Fruit fly (Drosophila melanogaster): ENCODE data around the gene Esyt2.
A peak's percentile ranks its signal among the peaks of the same experiment; 100 is the strongest.

Esyt2 gene

DNA sequence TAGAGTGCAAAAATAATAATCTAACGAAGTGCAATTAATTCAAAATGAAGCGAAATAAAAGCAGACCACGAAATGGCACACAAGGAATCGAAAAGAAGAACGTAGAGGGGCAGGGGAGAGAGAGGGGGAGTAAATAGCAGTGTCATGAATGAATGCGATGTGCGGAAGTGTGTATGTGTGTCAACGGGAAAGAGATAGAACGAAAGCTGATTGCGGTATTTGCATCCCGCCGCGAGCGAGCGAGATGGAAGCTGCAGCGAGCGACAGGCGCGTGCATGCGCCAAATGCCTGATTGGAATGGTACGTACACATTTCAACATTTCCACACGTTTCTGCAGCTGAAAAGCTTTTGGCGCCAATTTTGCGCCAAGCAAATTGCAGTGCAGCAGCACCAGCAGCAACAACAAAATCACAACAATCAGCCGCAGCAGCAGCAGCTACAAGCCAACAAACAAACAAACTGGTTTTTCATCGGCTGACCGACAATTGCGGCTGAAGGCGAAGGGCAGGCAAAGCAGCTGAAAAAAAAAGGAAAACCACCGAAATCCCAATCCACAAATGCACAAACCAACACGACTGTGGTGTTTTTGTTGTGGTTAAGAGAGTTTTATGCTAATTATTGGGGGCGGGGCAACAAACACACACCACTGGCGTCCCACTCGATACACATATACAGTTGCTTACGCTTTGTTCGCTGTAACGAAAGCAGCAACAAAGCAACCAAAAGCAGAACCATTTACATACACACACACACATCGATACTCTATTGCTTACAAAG is 37.6 kb downstream of the Esyt2 start:
- TF ChIP-seq CG1620 (GFP tag; optimal IDR thresholded peaks at IDR 0.05) (no peak), cnc (optimal IDR thresholded peaks at IDR 0.05) (peak; percentile 74 to 86), CG7101 (tag; optimal IDR thresholded peaks at IDR 0.05) (peak; percentile 8), ovo (GFP tag; optimal IDR thresholded peaks at IDR 0.05) (peak; percentile 67), bab1 (GFP tag; optimal IDR thresholded peaks at IDR 0.05) (no peak), Clk (GFP tag; optimal IDR thresholded peaks at IDR 0.05) (peak; percentile 6), CG12768 (GFP tag; optimal IDR thresholded peaks at IDR 0.05) (peak; percentile 52), cic (GFP tag; optimal IDR thresholded peaks at IDR 0.05) (peak; percentile 100), CG33017 (tag; optimal IDR thresholded peaks at IDR 0.05) (peak; percentile 8), CG11617 (GFP tag; optimal IDR thresholded peaks at IDR 0.05) (no peak), CG14711 (tag; optimal IDR thresholded peaks at IDR 0.05) (no peak), tj (GFP tag; optimal IDR thresholded peaks at IDR 0.05) (peak; percentile 73), pad (GFP tag; optimal IDR thresholded peaks at IDR 0.05) (peak; percentile 77), Mnt (GFP tag; optimal IDR thresholded peaks at IDR 0.05) (peak; percentile 77), Crg-1 (GFP tag; optimal IDR thresholded peaks at IDR 0.05) (peak; percentile 23)

DNA sequence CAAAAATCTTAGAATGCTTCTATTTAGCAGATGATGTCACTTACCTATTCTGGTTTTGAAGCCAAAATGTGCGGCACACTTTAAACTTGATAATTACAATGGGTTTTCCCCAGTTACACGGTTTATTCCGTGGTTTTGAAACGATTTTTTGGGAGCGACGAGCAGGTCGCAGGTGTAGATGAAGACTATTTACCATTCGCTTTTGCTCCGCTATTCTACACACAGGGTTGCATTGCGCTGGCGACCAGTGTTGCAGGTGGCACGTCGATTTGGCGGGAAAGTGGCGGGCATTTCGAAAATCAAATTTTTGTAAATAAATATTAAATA is 38.1 kb downstream of the Esyt2 start, which contains the start of gene REPTOR:
Gene REPTOR, minus strand, starts transcription at position 196 of the 327 bp plus-strand sequence.
- TF ChIP-seq Crg-1 (GFP tag; optimal IDR thresholded peaks at IDR 0.05) (peak; percentile 76), CG7101 (tag; optimal IDR thresholded peaks at IDR 0.05) (peak; percentile 70), CG1620 (GFP tag; optimal IDR thresholded peaks at IDR 0.05) (peak; percentile 34), CG33017 (tag; optimal IDR thresholded peaks at IDR 0.05) (peak; percentile 48), cnc (optimal IDR thresholded peaks at IDR 0.05) (peak in 1 of 2 experiments; percentile 0), kay (GFP tag; ENCODE audit: borderline replicate concordance) (no peak), ovo (GFP tag; optimal IDR thresholded peaks at IDR 0.05) (peak; percentile 68), bab1 (GFP tag; optimal IDR thresholded peaks at IDR 0.05) (peak; percentile 22), tj (GFP tag; optimal IDR thresholded peaks at IDR 0.05) (peak; percentile 93), CG14711 (tag; optimal IDR thresholded peaks at IDR 0.05) (peak; percentile 44), cic (GFP tag; optimal IDR thresholded peaks at IDR 0.05) (peak; percentile 65), CG5204 (GFP tag; optimal IDR thresholded peaks at IDR 0.05) (no peak), Mnt (GFP tag; optimal IDR thresholded peaks at IDR 0.05) (peak; percentile 81), CG7045 (GFP tag; optimal IDR thresholded peaks at IDR 0.05) (peak; percentile 35), Clk (GFP tag; optimal IDR thresholded peaks at IDR 0.05) (peak; percentile 48), CG11617 (GFP tag; optimal IDR thresholded peaks at IDR 0.05) (no peak), pad (GFP tag; optimal IDR thresholded peaks at IDR 0.05) (peak; percentile 52), toe (GFP tag; optimal IDR thresholded peaks at IDR 0.05) (no peak), CG12768 (GFP tag; optimal IDR thresholded peaks at IDR 0.05) (peak; percentile 68), Hr96 (GFP tag; optimal IDR thresholded peaks at IDR 0.05) (no peak)

DNA sequence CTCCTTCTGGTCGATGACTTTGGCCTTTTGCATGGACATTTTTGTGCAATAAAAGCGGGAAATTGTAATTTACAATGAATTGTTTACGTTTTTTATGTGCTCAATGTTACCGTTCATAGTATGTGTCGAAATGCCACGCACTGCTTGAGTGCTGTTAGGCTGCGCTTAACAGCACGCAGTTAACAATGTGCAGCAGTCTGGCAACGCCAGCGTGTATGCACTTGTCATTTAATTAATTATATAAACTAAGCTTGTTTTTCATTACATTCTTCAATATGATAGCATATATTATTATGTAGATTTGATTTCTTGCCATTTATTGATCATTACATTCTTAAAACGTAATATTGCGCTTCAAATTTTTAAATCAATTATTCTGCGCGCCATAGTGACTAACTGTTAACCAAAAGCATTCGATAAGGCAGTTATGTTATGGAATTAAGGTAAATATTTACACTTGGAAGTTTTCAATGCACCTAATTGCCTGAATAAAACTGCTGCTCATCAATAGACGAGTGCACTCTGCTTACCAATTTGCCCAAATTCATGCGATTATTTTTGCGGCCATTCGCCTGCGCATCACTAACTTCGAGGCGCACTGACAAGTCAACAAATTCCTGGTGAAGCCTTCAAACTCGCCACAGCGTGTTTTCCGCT is 40.7 kb downstream of the Esyt2 start, which contains the start of the genes CG13625 and mld:
Gene CG13625, minus strand, starts transcription at position 119 of the 657 bp plus-strand sequence.
Gene mld, plus strand, starts transcription at position 612 of the 657 bp plus-strand sequence.
- TF ChIP-seq CG7045 (GFP tag; optimal IDR thresholded peaks at IDR 0.05) (no peak), cic (GFP tag; optimal IDR thresholded peaks at IDR 0.05) (no peak), CG11617 (GFP tag; optimal IDR thresholded peaks at IDR 0.05) (peak; percentile 0), CG12768 (GFP tag; optimal IDR thresholded peaks at IDR 0.05) (no peak), toe (GFP tag; optimal IDR thresholded peaks at IDR 0.05) (no peak), Mnt (GFP tag; optimal IDR thresholded peaks at IDR 0.05) (no peak), ovo (GFP tag; optimal IDR thresholded peaks at IDR 0.05) (peak; percentile 41), CG5204 (GFP tag; optimal IDR thresholded peaks at IDR 0.05) (no peak), CG14711 (tag; optimal IDR thresholded peaks at IDR 0.05) (no peak), Hr96 (GFP tag; optimal IDR thresholded peaks at IDR 0.05) (no peak), CG7101 (tag; optimal IDR thresholded peaks at IDR 0.05) (no peak), Clk (GFP tag; optimal IDR thresholded peaks at IDR 0.05) (no peak), pad (GFP tag; optimal IDR thresholded peaks at IDR 0.05) (no peak), CG1620 (GFP tag; optimal IDR thresholded peaks at IDR 0.05) (no peak)

DNA sequence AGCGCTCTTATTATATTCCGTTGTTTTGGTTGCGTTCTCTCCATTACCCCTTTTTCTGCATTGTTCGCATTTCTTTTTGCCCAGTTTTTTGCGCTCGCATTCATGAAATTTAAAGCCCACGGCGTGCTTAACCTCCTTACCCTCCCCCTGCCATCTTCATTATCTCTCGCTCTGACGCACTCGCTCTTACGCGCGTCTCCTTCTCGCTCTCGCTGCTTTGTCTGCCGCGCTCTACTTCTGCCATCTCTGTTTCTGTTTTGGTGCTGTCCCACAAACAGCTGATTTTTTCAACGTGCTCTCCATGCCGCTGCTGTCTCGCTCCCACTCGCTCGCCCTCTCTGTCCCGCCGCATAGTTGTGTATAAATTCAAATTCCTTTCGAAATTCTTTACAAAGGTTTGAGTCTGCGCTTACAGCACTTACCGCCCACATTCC is 42.0 kb downstream of the Esyt2 start:
- no peak for TF ChIP-seq Crg-1 (GFP tag; optimal IDR thresholded peaks at IDR 0.05)
- TF ChIP-seq bab1 (GFP tag; optimal IDR thresholded peaks at IDR 0.05), result peak; percentile 25
- TF ChIP-seq Mnt (GFP tag; optimal IDR thresholded peaks at IDR 0.05), result peak; percentile 86
- TF ChIP-seq cic (GFP tag; optimal IDR thresholded peaks at IDR 0.05), result peak; percentile 92
- no peak for TF ChIP-seq CG7101 (tag; optimal IDR thresholded peaks at IDR 0.05)
- TF ChIP-seq CG11617 (GFP tag; optimal IDR thresholded peaks at IDR 0.05), result peak; percentile 19
- TF ChIP-seq ovo (GFP tag; optimal IDR thresholded peaks at IDR 0.05), result peak; percentile 65
- TF ChIP-seq tj (GFP tag; optimal IDR thresholded peaks at IDR 0.05), result peak; percentile 99
- TF ChIP-seq pad (GFP tag; optimal IDR thresholded peaks at IDR 0.05), result peak; percentile 95
- TF ChIP-seq CG12768 (GFP tag; optimal IDR thresholded peaks at IDR 0.05), result peak; percentile 50
- no peak for TF ChIP-seq CG14711 (tag; optimal IDR thresholded peaks at IDR 0.05)

DNA sequence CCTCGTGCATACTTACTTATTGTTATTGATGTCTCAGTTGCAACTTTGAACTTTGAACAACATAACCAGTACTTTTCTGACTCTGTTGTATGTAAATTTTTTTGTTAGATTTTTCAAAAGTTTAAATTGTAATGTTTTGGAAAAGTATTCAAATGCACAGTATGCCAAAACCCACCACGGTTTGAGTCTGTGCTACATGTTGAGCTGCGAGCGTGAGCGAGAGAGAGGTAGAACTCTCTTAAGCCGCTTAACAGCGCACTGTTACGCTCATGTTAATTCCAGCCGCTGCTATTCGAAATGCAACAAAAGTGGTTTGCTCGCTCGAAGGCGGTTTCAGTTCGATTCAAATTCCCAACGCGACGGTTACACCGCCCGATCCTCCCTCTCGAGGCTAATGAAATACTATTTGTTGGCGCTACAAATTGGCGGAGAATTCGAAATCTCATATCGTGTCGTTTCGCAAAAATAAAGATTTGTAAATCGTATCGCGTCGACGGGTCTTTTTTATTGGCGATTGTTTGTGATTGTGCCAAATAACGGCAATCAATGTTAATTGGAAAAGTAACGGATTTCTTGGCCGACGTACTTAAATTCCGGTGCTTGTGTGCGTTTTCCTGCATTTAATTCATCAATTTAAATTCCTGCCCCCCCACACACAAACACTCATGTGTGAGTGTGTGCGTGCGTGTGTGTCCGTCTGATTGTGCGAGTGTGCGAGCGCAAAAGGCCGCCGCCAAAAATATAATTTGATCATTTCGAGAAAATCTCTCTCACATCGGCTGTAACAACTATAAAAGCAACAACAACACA is 44.5 kb downstream of the Esyt2 start:
- TF ChIP-seq pad (GFP tag; optimal IDR thresholded peaks at IDR 0.05), result no peak
- no peak for TF ChIP-seq CG14711 (tag; optimal IDR thresholded peaks at IDR 0.05)
- no peak for TF ChIP-seq Hr96 (GFP tag; optimal IDR thresholded peaks at IDR 0.05)
- peak; percentile 19 for TF ChIP-seq CG11617 (GFP tag; optimal IDR thresholded peaks at IDR 0.05)
- TF ChIP-seq Mnt (GFP tag; optimal IDR thresholded peaks at IDR 0.05), result peak; percentile 21
- peak; percentile 50 for TF ChIP-seq cic (GFP tag; optimal IDR thresholded peaks at IDR 0.05)
- TF ChIP-seq ovo (GFP tag; optimal IDR thresholded peaks at IDR 0.05), result peak; percentile 15
- peak; percentile 35 for TF ChIP-seq bab1 (GFP tag; optimal IDR thresholded peaks at IDR 0.05)
- TF ChIP-seq tj (GFP tag; optimal IDR thresholded peaks at IDR 0.05), result peak; percentile 35
